Fruit fly (Drosophila melanogaster) whole organism, embryonic: ENCODE data around the gene COX7AL2.

Experiments used
- Blimp-1 ChIP-seq: fragments of 200-800 bp; sonication (Bioruptor generic); optimal IDR thresholded peaks from 3 replicates; lab custom pipeline; 2018; ENCODE audit warnings: missing biosample characterization, missing genetic modification characterization, mild to moderate bottlenecking, moderate library complexity, missing genetic modification reagents
- CG10366 ChIP-seq: fragments of 200-800 bp; sonication (Bioruptor generic); IDR thresholded peaks from 2 replicates; pipeline ENCODE4 v1.3.6; 2022; ENCODE audit warnings: missing biosample characterization, missing genetic modification characterization
- CG10431 ChIP-seq: fragments of 200-800 bp; sonication (Bioruptor generic); optimal IDR thresholded peaks from 3 replicates; lab custom pipeline; 2018; ENCODE audit warnings: missing biosample characterization, mild to moderate bottlenecking, missing genetic modification characterization
- CG12769 ChIP-seq: fragments of 200-800 bp; sonication (Bioruptor generic); optimal IDR thresholded peaks from 2 replicates; lab custom pipeline; 2019; ENCODE audit warnings: missing biosample characterization, mild to moderate bottlenecking, missing genetic modification characterization, moderate library complexity
- CG1603 ChIP-seq: fragments of 200-800 bp; sonication (Bioruptor generic); optimal IDR thresholded peaks from 2 replicates; lab custom pipeline; 2019; ENCODE audit warnings: missing biosample characterization, mild to moderate bottlenecking, missing genetic modification characterization, moderate library complexity
- CG16779 ChIP-seq: fragments of 200-800 bp; sonication (Bioruptor generic); IDR thresholded peaks from 2 replicates; pipeline ENCODE4 v1.3.6; 2022; ENCODE audit warnings: missing biosample characterization, missing genetic modification characterization
- CG16813 ChIP-seq: fragments of 200-800 bp; sonication (Bioruptor generic); IDR thresholded peaks from 3 replicates; pipeline ENCODE4 v1.3.6; 2022; ENCODE audit warnings: missing biosample characterization, missing genetic modification characterization; ENCODE audit not compliant: partially characterized antibody
- CG17359 ChIP-seq: fragments of 200-800 bp; sonication (Bioruptor generic); optimal IDR thresholded peaks from 3 replicates; lab custom pipeline; 2018; ENCODE audit warnings: missing biosample characterization, mild to moderate bottlenecking, missing genetic modification characterization, moderate library complexity
- CG18011 ChIP-seq: fragments of 200-800 bp; sonication (Bioruptor generic); optimal IDR thresholded peaks from 2 replicates; lab custom pipeline; 2017; ENCODE audit warnings: missing biosample characterization, missing genetic modification characterization, mild to moderate bottlenecking, moderate library complexity, missing genotype
- CG30020 ChIP-seq: fragments of 200-800 bp; optimal IDR thresholded peaks from 2 replicates; lab custom pipeline; 2019; ENCODE audit warnings: missing biosample characterization, mild to moderate bottlenecking, missing genetic modification characterization, moderate library complexity
- CG33213 ChIP-seq: fragments of 200-800 bp; sonication (Bioruptor generic); optimal IDR thresholded peaks from 3 replicates; lab custom pipeline; 2016; ENCODE audit warnings: missing biosample characterization, missing genetic modification characterization
- CG33557 ChIP-seq: fragments of 200-800 bp; sonication (Bioruptor generic); optimal IDR thresholded peaks from 2 replicates; lab custom pipeline; 2019; ENCODE audit warnings: missing biosample characterization, mild to moderate bottlenecking, missing genetic modification characterization, moderate library complexity
- CG34422 ChIP-seq: fragments of 200-800 bp; sonication (Bioruptor generic); IDR thresholded peaks from 3 replicates; pipeline ENCODE4 v1.3.6; 2022; ENCODE audit warnings: missing biosample characterization, missing genetic modification characterization
- CG3726 ChIP-seq: fragments of 200-800 bp; sonication (Bioruptor generic); IDR thresholded peaks from 3 replicates; pipeline ENCODE4, ENCODE4 v1.3.6; 2022; ENCODE audit warnings: missing biosample characterization, missing genetic modification characterization
- CG4282 ChIP-seq: fragments of 200-800 bp; sonication (Bioruptor generic); optimal IDR thresholded peaks from 2 replicates; lab custom pipeline; 2016; ENCODE audit warnings: missing biosample characterization, missing genetic modification characterization
- CG4707 ChIP-seq: fragments of 200-800 bp; sonication (Bioruptor generic); optimal IDR thresholded peaks from 2 replicates; lab custom pipeline; 2018; ENCODE audit warnings: missing biosample characterization, mild to moderate bottlenecking, missing genetic modification characterization, moderate library complexity
- CG5953 ChIP-seq: fragments of 200-800 bp; sonication (Bioruptor generic); IDR thresholded peaks from 2 replicates; pipeline ENCODE4 v1.3.6; 2022; ENCODE audit warnings: missing biosample characterization, missing genetic modification characterization
- CG6689 ChIP-seq: fragments of 200-800 bp; sonication (Bioruptor generic); IDR thresholded peaks from 2 replicates; pipeline ENCODE4 v1.3.6; 2022; ENCODE audit warnings: missing biosample characterization, missing genetic modification characterization
- CG8478 ChIP-seq: fragments of >200 bp; optimal IDR thresholded peaks from 2 replicates; lab custom pipeline; 2018
- Camta ChIP-seq: fragments of 200-800 bp; sonication (Bioruptor generic); optimal IDR thresholded peaks from 2 replicates; lab custom pipeline; 2016; ENCODE audit warnings: missing biosample characterization, missing genetic modification characterization
- Chrac-16 ChIP-seq: fragments of 200-800 bp; sonication (Bioruptor generic); optimal IDR thresholded peaks from 3 replicates; lab custom pipeline; 2016; ENCODE audit warnings: missing biosample characterization, missing genetic modification characterization
- Doc3 ChIP-seq: fragments of 200-800 bp; sonication (Bioruptor generic); IDR thresholded peaks from 3 replicates; pipeline ENCODE4 v1.3.6; 2022; ENCODE audit warnings: missing biosample characterization, missing genetic modification characterization; ENCODE audit not compliant: partially characterized antibody
- Gug ChIP-seq: fragments of 200-800 bp; sonication (Bioruptor generic); IDR thresholded peaks from 4 replicates; pipeline ENCODE4 v1.3.6; 2022; ENCODE audit warnings: missing biosample characterization, missing genetic modification characterization
- Hsf ChIP-seq: fragments of 200-800 bp; sonication (Bioruptor generic); optimal IDR thresholded peaks from 3 replicates; lab custom pipeline; 2016; ENCODE audit warnings: missing biosample characterization, missing genetic modification characterization
- MBD-R2 ChIP-seq: fragments of 200-800 bp; sonication (Bioruptor generic); IDR thresholded peaks from 2 replicates; pipeline ENCODE4 v1.3.6; 2022; ENCODE audit warnings: missing biosample characterization, missing genetic modification characterization
- Nf-YB ChIP-seq: fragments of 200-800 bp; sonication (Bioruptor generic); optimal IDR thresholded peaks from 3 replicates; lab custom pipeline; 2019; ENCODE audit warnings: missing biosample characterization, mild to moderate bottlenecking, missing genetic modification characterization, moderate library complexity
- Oaz ChIP-seq: fragments of 200-800 bp; sonication (Bioruptor generic); IDR thresholded peaks from 2 replicates; pipeline ENCODE4 v1.3.6; 2022; ENCODE audit warnings: missing biosample characterization, missing genetic modification characterization
- PHDP ChIP-seq: fragments of 200-800 bp; sonication (Bioruptor generic); optimal IDR thresholded peaks from 3 replicates; lab custom pipeline; 2018; ENCODE audit warnings: missing biosample characterization, mild to moderate bottlenecking, missing genetic modification characterization, moderate library complexity
- Six4 ChIP-seq: fragments of 200-800 bp; sonication (Bioruptor generic); optimal IDR thresholded peaks from 2 replicates; lab custom pipeline; 2016; ENCODE audit warnings: missing biosample characterization, missing genetic modification characterization
- Taf1 ChIP-seq: fragments of 200-800 bp; sonication (Bioruptor generic); IDR thresholded peaks from 2 replicates; pipeline ENCODE4 v1.3.6; 2022; ENCODE audit warnings: missing biosample characterization, missing genetic modification characterization
- ap ChIP-seq: fragments of 200-800 bp; sonication (Bioruptor generic); IDR thresholded peaks from 2 replicates; pipeline ENCODE4 v1.3.6; 2022; ENCODE audit warnings: missing biosample characterization, missing genetic modification characterization
- bab2 ChIP-seq: fragments of 200-800 bp; sonication (Bioruptor generic); optimal IDR thresholded peaks from 2 replicates; lab custom pipeline; 2016; ENCODE audit warnings: missing biosample characterization, missing genetic modification characterization
- caup ChIP-seq: fragments of 200-800 bp; sonication (Bioruptor generic); optimal IDR thresholded peaks from 3 replicates; lab custom pipeline; 2017; ENCODE audit warnings: missing biosample characterization, mild to moderate bottlenecking, missing genetic modification characterization, moderate library complexity; ENCODE audit not compliant: severe bottlenecking
- chif ChIP-seq, 2 experiments: fragments of 200-800 bp; sonication (Bioruptor generic); optimal IDR thresholded peaks; 3 replicates each; lab custom pipeline; 2016; ENCODE audit warnings: missing biosample characterization in 2 of 2, missing genetic modification characterization in 2 of 2
- da ChIP-seq: fragments of 200-800 bp; sonication (Bioruptor generic); optimal IDR thresholded peaks from 2 replicates; lab custom pipeline; 2016; ENCODE audit warnings: missing biosample characterization, missing genetic modification characterization
- emc ChIP-seq: fragments of 200-800 bp; sonication (Bioruptor generic); optimal IDR thresholded peaks from 2 replicates; lab custom pipeline; 2016; ENCODE audit warnings: missing biosample characterization, missing genetic modification characterization
- ham ChIP-seq: fragments of 200-800 bp; sonication (Bioruptor generic); IDR thresholded peaks from 2 replicates; pipeline ENCODE4 v1.3.6; 2022; ENCODE audit warnings: missing biosample characterization, missing genetic modification characterization
- insv ChIP-seq, 2 experiments: fragments of 200-800 bp; sonication (Bioruptor generic); optimal IDR thresholded peaks; 3 replicates each; lab custom pipeline; 2016 to 2018; ENCODE audit warnings: missing biosample characterization in 2 of 2, missing genetic modification characterization in 2 of 2
- inv ChIP-seq: fragments of 200-800 bp; sonication (Bioruptor generic); IDR thresholded peaks from 2 replicates; pipeline ENCODE4 v1.3.6; 2022; ENCODE audit warnings: missing biosample characterization, missing genetic modification characterization; ENCODE audit not compliant: partially characterized antibody
- jumu ChIP-seq: fragments of 200-800 bp; sonication (Bioruptor generic); optimal IDR thresholded peaks from 3 replicates; lab custom pipeline; 2016; ENCODE audit warnings: missing biosample characterization, missing genetic modification characterization
- klu ChIP-seq: fragments of 200-800 bp; sonication (Bioruptor generic); IDR thresholded peaks from 2 replicates; pipeline ENCODE4 v1.3.6; 2022; ENCODE audit warnings: missing biosample characterization, missing genetic modification characterization
- lbe ChIP-seq: fragments of 200-800 bp; sonication (Bioruptor generic); optimal IDR thresholded peaks from 2 replicates; lab custom pipeline; 2016; ENCODE audit warnings: missing biosample characterization, mild to moderate bottlenecking, missing genetic modification characterization
- maf-S ChIP-seq: fragments of 200-800 bp; sonication (Bioruptor generic); optimal IDR thresholded peaks from 2 replicates; lab custom pipeline; 2016; ENCODE audit warnings: missing biosample characterization, missing genetic modification characterization
- pan ChIP-seq, 4 experiments: fragments of >200 bp in 3 of 4; fragments of 200-800 bp in 1 of 4; sonication (Bioruptor generic) in 1 of 4; optimal IDR thresholded peaks in 3 of 4; IDR thresholded peaks in 1 of 4; 2 replicates each; pipeline versions ENCODE4 v1.3.6 to Lab custom; 2017 to 2022; ENCODE audit warnings: missing biosample characterization in 2 of 4, missing genetic modification characterization in 2 of 4, mixed read lengths in 1 of 4
- psq ChIP-seq: fragments of 200-800 bp; sonication (Bioruptor generic); optimal IDR thresholded peaks from 2 replicates; lab custom pipeline; 2017; ENCODE audit warnings: missing biosample characterization, missing genetic modification characterization
- salm ChIP-seq: fragments of 200-800 bp; sonication (Bioruptor generic); optimal IDR thresholded peaks from 2 replicates; lab custom pipeline; 2018; ENCODE audit warnings: missing biosample characterization, mild to moderate bottlenecking, missing genetic modification characterization
- sima ChIP-seq: fragments of 200-800 bp; sonication (Bioruptor generic); optimal IDR thresholded peaks from 2 replicates; lab custom pipeline; 2016; ENCODE audit warnings: missing biosample characterization, missing genetic modification characterization
- tgo ChIP-seq: fragments of 200-800 bp; sonication (Bioruptor generic); IDR thresholded peaks from 3 replicates; pipeline ENCODE4 v1.3.6; 2022; ENCODE audit warnings: missing biosample characterization, missing genetic modification characterization
- tna ChIP-seq: fragments of 200-800 bp; sonication (Bioruptor generic); IDR thresholded peaks from 2 replicates; pipeline ENCODE4 v1.3.6; 2022; ENCODE audit warnings: missing biosample characterization, missing genetic modification characterization; ENCODE audit not compliant: partially characterized antibody
- zen ChIP-seq: fragments of 200-800 bp; sonication (Bioruptor generic); optimal IDR thresholded peaks from 3 replicates; lab custom pipeline; 2018; ENCODE audit warnings: missing biosample characterization, mild to moderate bottlenecking, missing genetic modification characterization, moderate library complexity

The COX7AL2 gene

DNA sequence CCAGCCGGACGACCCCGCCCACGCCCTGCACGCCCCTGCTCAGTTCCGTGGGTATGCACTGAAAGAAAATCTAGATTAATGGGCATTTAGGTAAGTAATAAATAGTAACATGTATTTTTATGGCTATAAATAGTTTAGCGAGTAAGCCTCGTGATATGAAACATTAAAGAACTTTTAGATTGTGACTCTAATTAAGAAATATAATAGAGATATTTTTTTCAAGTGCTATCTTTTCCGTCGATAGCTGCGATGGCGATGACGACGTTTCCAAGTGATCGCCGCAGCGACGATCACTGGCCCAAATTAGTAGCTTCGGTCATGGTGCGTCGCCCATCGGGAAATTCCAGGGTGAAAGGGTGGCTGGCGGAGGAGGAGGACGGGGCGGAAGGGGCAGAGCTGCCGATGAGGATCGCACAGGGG, 17.6 kb downstream of the COX7AL2 start (continued):
- TF ChIP-seq CG8478: no peak
- peak; percentile 93 for TF ChIP-seq PHDP (tag; lab: Kevin White, UChicago)
- peak; percentile 64 for TF ChIP-seq klu (GFP tag; lab: Robert Waterston, UW)
- TF ChIP-seq CG18011 (GFP tag; lab: Kevin White, UChicago): peak; percentile 64
- TF ChIP-seq ham (GFP tag; lab: Robert Waterston, UW): peak; percentile 60; the same call in 1 of the 2 replicates
- peak; percentile 83 for TF ChIP-seq Chrac-16 (GFP tag; lab: Kevin White, UChicago)
- TF ChIP-seq Taf1 (GFP tag; lab: Robert Waterston, UW): peak; percentile 44; the same call in 1 of the 2 replicates
- TF ChIP-seq insv (GFP tag; optimal IDR thresholded peaks at IDR 0.05; lab: Kevin White, UChicago): no peak
- peak; percentile 94 for TF ChIP-seq CG6689
- TF ChIP-seq maf-S: peak; percentile 38
- TF ChIP-seq CG33213 (GFP tag; lab: Kevin White, UChicago): peak; percentile 63
- TF ChIP-seq tgo (GFP tag; lab: Robert Waterston, UW): peak; percentile 90
- peak; percentile 73; the same call in 1 of the 2 replicates for TF ChIP-seq CG16779 (GFP tag; lab: Robert Waterston, UW)
- peak; percentile 23 for TF ChIP-seq sima (GFP tag; lab: Kevin White, UChicago)
- peak; percentile 81 for TF ChIP-seq Camta (GFP tag; lab: Kevin White, UChicago)
- TF ChIP-seq da: peak; percentile 51
- peak; percentile 76 for TF ChIP-seq CG33557 (GFP tag; lab: Kevin White, UChicago)
- no peak for TF ChIP-seq CG16813 (GFP tag; lab: Robert Waterston, UW)
- TF ChIP-seq psq (GFP tag; lab: Kevin White, UChicago): peak; percentile 49
- no peak for TF ChIP-seq Doc3 (GFP tag; lab: Robert Waterston, UW)
- TF ChIP-seq Blimp-1 (GFP tag; lab: Kevin White, UChicago): peak; percentile 94
- TF ChIP-seq Six4 (GFP tag; lab: Kevin White, UChicago): peak; percentile 92
- peak; percentile 80 for TF ChIP-seq caup (GFP tag; lab: Kevin White, UChicago)
- TF ChIP-seq ap (GFP tag; lab: Robert Waterston, UW): peak; percentile 91
- no peak for TF ChIP-seq pan (optimal IDR thresholded peaks at IDR 0.05; lab: Kevin White, UChicago)
- TF ChIP-seq pan (GFP tag; optimal IDR thresholded peaks at IDR 0.05 in 1 of 2, IDR thresholded peaks at IDR 0.05 in 1 of 2): peak in 1 of 2 experiments; percentile 91
- TF ChIP-seq MBD-R2 (GFP tag; lab: Robert Waterston, UW): peak; percentile 59; the same call in 1 of the 2 replicates
- peak; percentile 75 for TF ChIP-seq jumu
- peak; percentile 49 for TF ChIP-seq lbe (GFP tag; lab: Kevin White, UChicago)
- TF ChIP-seq CG1603 (tag; lab: Kevin White, UChicago): peak; percentile 91
- peak; percentile 17 for TF ChIP-seq emc (GFP tag; lab: Kevin White, UChicago)
- peak; percentile 74 for TF ChIP-seq bab2 (GFP tag; lab: Kevin White, UChicago)
- TF ChIP-seq CG34422 (GFP tag; lab: Robert Waterston, UW): peak; percentile 88
- peak; percentile 96 for TF ChIP-seq CG17359
- peak; percentile 47 for TF ChIP-seq CG30020 (tag; lab: Kevin White, UChicago)
- TF ChIP-seq CG12769 (tag; lab: Kevin White, UChicago): peak; percentile 89
- TF ChIP-seq Nf-YB (GFP tag; lab: Kevin White, UChicago): peak; percentile 79
- peak; percentile 87 for TF ChIP-seq CG10366 (GFP tag; lab: Robert Waterston, UW)
- peak; percentile 69 for TF ChIP-seq CG10431 (GFP tag; lab: Kevin White, UChicago)
- no peak for TF ChIP-seq inv (GFP tag; lab: Robert Waterston, UW)
- no peak for TF ChIP-seq tna (GFP tag; lab: Robert Waterston, UW)
- peak; percentile 79 to 83 for TF ChIP-seq chif (GFP tag; optimal IDR thresholded peaks at IDR 0.05; lab: Kevin White, UChicago)
- peak; percentile 77; the same call in 2 of the 3 replicates for TF ChIP-seq CG3726 (GFP tag; lab: Robert Waterston, UW)
- TF ChIP-seq CG4707: peak; percentile 82
- TF ChIP-seq CG5953 (GFP tag; lab: Robert Waterston, UW): peak; percentile 87
- TF ChIP-seq Hsf (GFP tag; lab: Kevin White, UChicago): peak; percentile 75
- TF ChIP-seq Oaz (GFP tag; lab: Robert Waterston, UW): peak; percentile 68
- TF ChIP-seq salm (tag; lab: Kevin White, UChicago): peak; percentile 91
- peak; percentile 70 for TF ChIP-seq Gug
- TF ChIP-seq zen (tag; lab: Kevin White, UChicago): peak; percentile 93
- TF ChIP-seq CG4282 (GFP tag; lab: Kevin White, UChicago): no peak
